Fruit fly (Drosophila melanogaster) whole organism, embryonic: Measurements from ENCODE around the gene CG31826.

Source experiments
- Atf3 ChIP-seq: fragments of 200-800 bp; sonication (Bioruptor generic); optimal IDR thresholded peaks from 3 replicates; lab custom pipeline; 2016; ENCODE audit warnings: missing biosample characterization, missing genetic modification characterization
- BEAF-32 ChIP-seq: fragments of 200-800 bp; sonication (Bioruptor generic); optimal IDR thresholded peaks from 3 replicates; lab custom pipeline; 2017; ENCODE audit warnings: missing biosample characterization, missing genetic modification characterization, mild to moderate bottlenecking, moderate library complexity, missing genetic modification reagents
- C15 ChIP-seq: fragments of 200-800 bp; sonication (Bioruptor generic); IDR thresholded peaks from 3 replicates; pipeline ENCODE4 v1.3.6; 2022; ENCODE audit warnings: missing biosample characterization, missing genetic modification characterization
- CG10274 ChIP-seq: fragments of 200-800 bp; sonication (Bioruptor generic); optimal IDR thresholded peaks from 3 replicates; lab custom pipeline; 2017; ENCODE audit warnings: missing biosample characterization, mild to moderate bottlenecking, missing genetic modification characterization
- CG11085 ChIP-seq: fragments of 200-800 bp; sonication (Bioruptor generic); IDR thresholded peaks from 2 replicates; pipeline ENCODE4 v1.3.6; 2022; ENCODE audit warnings: missing biosample characterization, missing genetic modification characterization
- CG11695 ChIP-seq: fragments of 200-800 bp; sonication (Bioruptor generic); IDR thresholded peaks from 3 replicates; pipeline ENCODE4 v1.3.6; 2022; ENCODE audit warnings: missing biosample characterization, missing genetic modification characterization
- CG12236 ChIP-seq: fragments of 200-800 bp; sonication (Bioruptor generic); optimal IDR thresholded peaks from 2 replicates; lab custom pipeline; 2016; ENCODE audit warnings: missing biosample characterization, missing genetic modification characterization
- CG15011 ChIP-seq: fragments of 200-800 bp; sonication (Bioruptor generic); optimal IDR thresholded peaks from 3 replicates; lab custom pipeline; 2018; ENCODE audit warnings: missing biosample characterization, mild to moderate bottlenecking, missing genetic modification characterization
- CG30020 ChIP-seq: fragments of 200-800 bp; optimal IDR thresholded peaks from 2 replicates; lab custom pipeline; 2019; ENCODE audit warnings: missing biosample characterization, mild to moderate bottlenecking, missing genetic modification characterization, moderate library complexity
- CG30403 ChIP-seq: fragments of 200-800 bp; sonication (Bioruptor generic); optimal IDR thresholded peaks from 3 replicates; lab custom pipeline; 2016; ENCODE audit warnings: missing biosample characterization, missing genetic modification characterization
- CG3407 ChIP-seq: fragments of 200-800 bp; sonication (Bioruptor generic); optimal IDR thresholded peaks from 2 replicates; lab custom pipeline; 2018; ENCODE audit warnings: missing biosample characterization, mild to moderate bottlenecking, missing genetic modification characterization
- CG34376 ChIP-seq: fragments of 200-800 bp; sonication (Bioruptor generic); optimal IDR thresholded peaks from 2 replicates; lab custom pipeline; 2018; ENCODE audit warnings: missing biosample characterization, mild to moderate bottlenecking, missing genetic modification characterization
- CG3838 ChIP-seq: fragments of 200-800 bp; sonication (Bioruptor generic); optimal IDR thresholded peaks from 3 replicates; lab custom pipeline; 2016; ENCODE audit warnings: missing biosample characterization, missing genetic modification characterization
- CG6254 ChIP-seq: fragments of 200-800 bp; sonication (Bioruptor generic); optimal IDR thresholded peaks from 3 replicates; lab custom pipeline; 2017; ENCODE audit warnings: mild to moderate bottlenecking, missing biosample characterization, missing genetic modification reagents, missing genetic modification characterization
- CG7357 ChIP-seq: fragments of 200-800 bp; sonication (Bioruptor generic); IDR thresholded peaks from 3 replicates; pipeline ENCODE4 v1.3.6; 2022; ENCODE audit warnings: missing biosample characterization, missing genetic modification characterization
- CG9437 ChIP-seq: fragments of 200-800 bp; sonication (Bioruptor generic); optimal IDR thresholded peaks from 2 replicates; lab custom pipeline; 2018; ENCODE audit warnings: missing biosample characterization, mild to moderate bottlenecking, missing genetic modification characterization
- CG9797 ChIP-seq: fragments of 200-800 bp; sonication (Bioruptor generic); optimal IDR thresholded peaks from 3 replicates; lab custom pipeline; 2018; ENCODE audit warnings: missing biosample characterization, mild to moderate bottlenecking, missing genetic modification characterization
- CoRest ChIP-seq: fragments of 200-800 bp; sonication (Bioruptor generic); optimal IDR thresholded peaks from 3 replicates; lab custom pipeline; 2018; ENCODE audit warnings: missing biosample characterization, mild to moderate bottlenecking, missing genetic modification characterization, moderate library complexity
- Dfd ChIP-seq, 2 experiments: fragments of >200 bp; optimal IDR thresholded peaks; 2 replicates each; lab custom pipeline; 2017; ENCODE audit warnings: missing biosample characterization in 2 of 2, missing genetic modification characterization in 2 of 2
- Dip2 ChIP-seq: fragments of 200-800 bp; sonication (Bioruptor generic); IDR thresholded peaks from 2 replicates; pipeline ENCODE4 v1.3.6; 2022; ENCODE audit warnings: missing biosample characterization, missing genetic modification characterization
- Drgx ChIP-seq: fragments of 200-800 bp; sonication (Bioruptor generic); IDR thresholded peaks from 2 replicates; pipeline ENCODE4 v1.3.6; 2022; ENCODE audit warnings: missing biosample characterization, missing genetic modification characterization
- Fer2 ChIP-seq: fragments of 200-800 bp; sonication (Bioruptor generic); optimal IDR thresholded peaks from 2 replicates; lab custom pipeline; 2018; ENCODE audit warnings: missing biosample characterization, mild to moderate bottlenecking, missing genetic modification characterization, moderate library complexity
- H2.0 ChIP-seq: fragments of 200-800 bp; sonication (Bioruptor generic); IDR thresholded peaks from 2 replicates; pipeline ENCODE4 v1.3.6; 2022; ENCODE audit warnings: missing biosample characterization, missing genetic modification characterization
- Hr3 ChIP-seq: fragments of 200-800 bp; sonication (Bioruptor generic); optimal IDR thresholded peaks from 3 replicates; lab custom pipeline; 2016; ENCODE audit warnings: missing biosample characterization, missing genetic modification characterization
- MESR4 ChIP-seq: fragments of 200-800 bp; sonication (Bioruptor generic); optimal IDR thresholded peaks from 2 replicates; lab custom pipeline; 2018; ENCODE audit warnings: missing biosample characterization, mild to moderate bottlenecking, missing genetic modification characterization, moderate library complexity
- NC2α ChIP-seq: fragments of 200-800 bp; sonication (Bioruptor generic); optimal IDR thresholded peaks from 2 replicates; lab custom pipeline; 2016; ENCODE audit warnings: missing biosample characterization, missing genetic modification characterization
- Neu2 ChIP-seq: fragments of 200-800 bp; sonication (Bioruptor generic); optimal IDR thresholded peaks from 3 replicates; lab custom pipeline; 2016; ENCODE audit warnings: missing biosample characterization, missing genetic modification characterization, borderline replicate concordance
- PHDP ChIP-seq: fragments of 200-800 bp; sonication (Bioruptor generic); optimal IDR thresholded peaks from 3 replicates; lab custom pipeline; 2018; ENCODE audit warnings: missing biosample characterization, mild to moderate bottlenecking, missing genetic modification characterization, moderate library complexity
- Ptx1 ChIP-seq: fragments of 200-800 bp; sonication (Bioruptor generic); IDR thresholded peaks from 2 replicates; pipeline ENCODE4 v1.3.6; 2022; ENCODE audit warnings: missing biosample characterization, missing genetic modification characterization
- Sin3A ChIP-seq: fragments of >200 bp; optimal IDR thresholded peaks from 2 replicates; lab custom pipeline; 2018
- Sox100B ChIP-seq: fragments of 200-800 bp; sonication (Bioruptor generic); optimal IDR thresholded peaks from 3 replicates; lab custom pipeline; 2018; ENCODE audit warnings: missing biosample characterization, mild to moderate bottlenecking, missing genetic modification characterization
- ap ChIP-seq: fragments of 200-800 bp; sonication (Bioruptor generic); IDR thresholded peaks from 2 replicates; pipeline ENCODE4 v1.3.6; 2022; ENCODE audit warnings: missing biosample characterization, missing genetic modification characterization
- caup ChIP-seq: fragments of 200-800 bp; sonication (Bioruptor generic); optimal IDR thresholded peaks from 3 replicates; lab custom pipeline; 2017; ENCODE audit warnings: missing biosample characterization, mild to moderate bottlenecking, missing genetic modification characterization, moderate library complexity; ENCODE audit not compliant: severe bottlenecking
- cwo ChIP-seq: fragments of 200-800 bp; sonication (Bioruptor generic); optimal IDR thresholded peaks from 3 replicates; lab custom pipeline; 2017; ENCODE audit warnings: missing biosample characterization, missing genetic modification characterization, mild to moderate bottlenecking, moderate library complexity, missing genetic modification reagents
- danr ChIP-seq: fragments of 200-800 bp; sonication (Bioruptor generic); IDR thresholded peaks from 2 replicates; pipeline ENCODE4 v1.3.6; 2022; ENCODE audit warnings: missing biosample characterization, missing genetic modification characterization
- gcm ChIP-seq: fragments of 200-800 bp; sonication (Bioruptor generic); optimal IDR thresholded peaks from 2 replicates; lab custom pipeline; 2019; ENCODE audit warnings: missing biosample characterization, mild to moderate bottlenecking, missing genetic modification characterization, moderate library complexity
- gsb-n ChIP-seq: fragments of 200-800 bp; sonication (Bioruptor generic); optimal IDR thresholded peaks from 3 replicates; lab custom pipeline; 2018; ENCODE audit warnings: missing biosample characterization, mild to moderate bottlenecking, missing genetic modification characterization
- inv ChIP-seq: fragments of 200-800 bp; sonication (Bioruptor generic); IDR thresholded peaks from 2 replicates; pipeline ENCODE4 v1.3.6; 2022; ENCODE audit warnings: missing biosample characterization, missing genetic modification characterization; ENCODE audit not compliant: partially characterized antibody
- kay ChIP-seq: fragments of 200-800 bp; sonication (Bioruptor generic); optimal IDR thresholded peaks from 2 replicates; lab custom pipeline; 2016; ENCODE audit warnings: missing biosample characterization, missing genetic modification characterization
- klu ChIP-seq: fragments of 200-800 bp; sonication (Bioruptor generic); IDR thresholded peaks from 2 replicates; pipeline ENCODE4 v1.3.6; 2022; ENCODE audit warnings: missing biosample characterization, missing genetic modification characterization
- lov ChIP-seq, 2 experiments: fragments of 200-800 bp in 1 of 2; fragments of >200 bp in 1 of 2; sonication (Bioruptor generic) in 1 of 2; IDR thresholded peaks in 1 of 2; optimal IDR thresholded peaks in 1 of 2; 2 replicates in 1 of 2; 3 replicates in 1 of 2; pipeline versions ENCODE4 v1.3.6 to Lab custom; 2017 to 2022; ENCODE audit warnings: missing biosample characterization in 1 of 2, missing genetic modification characterization in 1 of 2
- mirr ChIP-seq: fragments of 200-800 bp; sonication (Bioruptor generic); optimal IDR thresholded peaks from 3 replicates; lab custom pipeline; 2018; ENCODE audit warnings: missing biosample characterization, mild to moderate bottlenecking, missing genetic modification characterization
- pnt ChIP-seq: fragments of 200-800 bp; sonication (Bioruptor generic); optimal IDR thresholded peaks from 3 replicates; lab custom pipeline; 2016; ENCODE audit warnings: missing biosample characterization, missing genetic modification characterization
- stc ChIP-seq: fragments of 200-800 bp; sonication (Bioruptor generic); IDR thresholded peaks from 2 replicates; pipeline ENCODE4 v1.3.6; 2022; ENCODE audit warnings: missing biosample characterization, missing genetic modification characterization
- usp ChIP-seq: fragments of >200 bp; optimal IDR thresholded peaks from 2 replicates; lab custom pipeline; 2017; ENCODE audit warnings: missing biosample characterization, missing genetic modification characterization

CG31826 gene

dm6 chr2L:15746600-15747393 is 26.1 kb downstream of the CG31826 start (continued):
- TF ChIP-seq CG12236 (no peak), Dip2 (no peak), gcm (GFP tag; lab: Kevin White, UChicago) (peak; percentile 93), CG9797 (peak; percentile 16), CG3407 (peak; percentile 79), gsb-n (tag; lab: Kevin White, UChicago) (peak; percentile 93), Hr3 (GFP tag; lab: Kevin White, UChicago) (peak; percentile 91), NC2α (GFP tag; lab: Kevin White, UChicago) (no peak), Neu2 (no peak), danr (GFP tag; lab: Robert Waterston, UW) (peak; percentile 61; the same call in 1 of the 2 replicates), Dfd (GFP tag; optimal IDR thresholded peaks at IDR 0.05; lab: Kevin White, UChicago) (no peak), CG30403 (peak; percentile 91), ap (peak; percentile 68), pnt (no peak), MESR4 (GFP tag; lab: Kevin White, UChicago) (no peak), caup (GFP tag; lab: Kevin White, UChicago) (peak; percentile 87), PHDP (tag; lab: Kevin White, UChicago) (peak; percentile 91), CG34376 (GFP tag; lab: Kevin White, UChicago) (no peak), Sox100B (peak; percentile 97), CG9437 (GFP tag; lab: Kevin White, UChicago) (peak; percentile 95), Fer2 (tag; lab: Kevin White, UChicago) (peak; percentile 81), CoRest (tag; lab: Kevin White, UChicago) (peak; percentile 98), C15 (GFP tag; lab: Robert Waterston, UW) (peak; percentile 59; the same call in 1 of the 3 replicates), cwo (peak; percentile 79), CG15011 (GFP tag; lab: Kevin White, UChicago) (peak; percentile 50), inv (no peak), Atf3 (GFP tag; lab: Kevin White, UChicago) (no peak), klu (GFP tag; lab: Robert Waterston, UW) (peak; percentile 75; the same call in 1 of the 2 replicates), CG11085 (no peak; the same call in 1 of the 2 replicates), CG3838 (peak; percentile 33), lov (optimal IDR thresholded peaks at IDR 0.05; lab: Kevin White, UChicago) (no peak), lov (GFP tag; IDR thresholded peaks at IDR 0.05; lab: Robert Waterston, UW) (0 out of 3 replicates have a peak, but pooled peaks have one; percentile 41), CG6254 (GFP tag; lab: Kevin White, UChicago) (peak; percentile 76), CG30020 (tag; lab: Kevin White, UChicago) (peak; percentile 84), Drgx (GFP tag; lab: Robert Waterston, UW) (peak; percentile 69), BEAF-32 (GFP tag; lab: Kevin White, UChicago) (peak; percentile 17), usp (GFP tag; lab: Kevin White, UChicago) (no peak), CG7357 (GFP tag; lab: Robert Waterston, UW) (peak; percentile 67), mirr (GFP tag; lab: Kevin White, UChicago) (peak; percentile 10), CG11695 (GFP tag; lab: Robert Waterston, UW) (peak; percentile 89), CG10274 (peak; percentile 72), kay (GFP tag; lab: Kevin White, UChicago) (peak; percentile 64), Sin3A (no peak), H2.0 (peak; percentile 78), Ptx1 (GFP tag; lab: Robert Waterston, UW) (peak; percentile 87), stc (GFP tag; lab: Robert Waterston, UW) (peak; percentile 75)
